Fruit fly (Drosophila melanogaster): ENCODE results near the gene Pdk1.

Gene Pdk1

DNA sequence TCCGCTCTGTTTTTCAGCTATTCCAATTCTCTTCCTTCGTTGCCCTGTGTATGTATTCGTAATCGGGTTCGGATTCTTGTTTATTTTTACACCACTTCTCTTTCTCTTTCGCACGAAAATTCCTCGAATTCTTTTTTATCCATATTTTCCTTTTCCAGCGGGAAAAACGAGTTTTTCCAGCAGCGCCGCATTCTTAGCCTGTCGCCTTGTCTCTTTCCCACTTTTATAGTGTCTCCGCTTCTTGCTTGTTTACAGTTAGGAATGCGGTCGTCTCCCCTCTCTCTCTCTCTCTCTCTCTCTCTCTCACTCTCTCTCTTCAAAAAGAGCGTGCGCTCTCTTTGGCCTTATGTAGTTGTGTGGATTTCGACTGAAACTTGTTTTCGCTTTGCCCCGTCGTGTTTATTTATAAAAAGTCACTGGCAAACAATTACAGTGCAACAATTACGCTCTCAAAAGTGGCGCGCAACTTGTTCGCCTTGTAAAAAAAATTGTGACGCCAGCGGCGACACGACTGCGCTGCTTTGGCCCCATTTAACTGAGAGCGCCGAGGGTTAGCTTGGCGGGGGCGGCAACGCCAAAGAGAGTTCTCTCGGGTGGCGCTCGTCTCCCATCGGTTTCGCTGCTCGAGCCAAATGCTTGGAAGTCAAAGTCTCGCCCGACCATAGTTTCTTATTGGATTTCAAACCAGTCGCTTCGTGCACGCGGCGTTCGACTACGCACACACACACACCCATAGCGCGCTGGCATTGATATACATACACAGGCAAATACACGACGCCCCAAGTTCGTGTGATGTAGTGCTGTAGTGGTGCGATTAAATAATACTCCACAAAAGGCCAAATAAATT is 2.1 kb downstream of the Pdk1 start (continued):
- TF ChIP-seq Ssrp (tag; optimal IDR thresholded peaks at IDR 0.05) (no peak), CG4328 (GFP tag; optimal IDR thresholded peaks at IDR 0.05) (peak; percentile 48), Ets97D (GFP tag; optimal IDR thresholded peaks at IDR 0.05) (peak; percentile 3), ken (GFP tag; IDR thresholded peaks at IDR 0.05) (no peak), CG11085 (GFP tag; IDR thresholded peaks at IDR 0.05) (0 out of 2 replicates have a peak, but pooled peaks have one; percentile 12), CG9932 (GFP tag; IDR thresholded peaks at IDR 0.05) (peak; percentile 45), ac (GFP tag; optimal IDR thresholded peaks at IDR 0.05) (no peak), Lpt (GFP tag; optimal IDR thresholded peaks at IDR 0.05) (peak; percentile 50), CG13123 (GFP tag; optimal IDR thresholded peaks at IDR 0.05) (peak; percentile 14), CG4707 (GFP tag; optimal IDR thresholded peaks at IDR 0.05) (peak; percentile 7), Hsf (GFP tag; optimal IDR thresholded peaks at IDR 0.05) (no peak), CG4282 (GFP tag; optimal IDR thresholded peaks at IDR 0.05) (no peak), sens-2 (GFP tag; IDR thresholded peaks at IDR 0.05) (no peak), CG6272 (GFP tag; IDR thresholded peaks at IDR 0.05) (no peak), eve (GFP tag; optimal IDR thresholded peaks at IDR 0.05) (peak in 1 of 2 experiments; percentile 25), Tbp (GFP tag; optimal IDR thresholded peaks at IDR 0.05) (no peak), CG2199 (GFP tag; IDR thresholded peaks at IDR 0.05) (peak; percentile 53; the same call in 1 of the 3 replicates), schlank (tag; optimal IDR thresholded peaks at IDR 0.05) (peak; percentile 15), dpn (GFP tag; optimal IDR thresholded peaks at IDR 0.05) (peak in 1 of 2 experiments; percentile 20), Gug (GFP tag; IDR thresholded peaks at IDR 0.05) (no peak), bab2 (GFP tag; optimal IDR thresholded peaks at IDR 0.05) (no peak), zf30C (GFP tag; optimal IDR thresholded peaks at IDR 0.05) (peak; percentile 54), CG1529 (GFP tag; optimal IDR thresholded peaks at IDR 0.05) (peak; percentile 39), CG8765 (GFP tag; IDR thresholded peaks at IDR 0.05) (no peak), CG4360 (GFP tag; IDR thresholded peaks at IDR 0.05) (0 out of 2 replicates have a peak, but pooled peaks have one; percentile 34), Med (GFP tag) (peak; percentile 91), Hr39 (optimal IDR thresholded peaks at IDR 0.05) (no peak), stc (GFP tag; IDR thresholded peaks at IDR 0.05) (no peak), zen2 (GFP tag; IDR thresholded peaks at IDR 0.05; ENCODE audit: partially characterized antibody) (peak; percentile 55; the same call in 1 of the 3 replicates), CG11695 (GFP tag; IDR thresholded peaks at IDR 0.05) (peak; percentile 29; the same call in 2 of the 3 replicates), Fer3 (tag; optimal IDR thresholded peaks at IDR 0.05) (peak; percentile 34), HmgZ (tag; optimal IDR thresholded peaks at IDR 0.05) (peak; percentile 73), CG31441 (GFP tag; IDR thresholded peaks at IDR 0.05) (peak; percentile 8; the same call in 1 of the 2 replicates), CG3281 (GFP tag; optimal IDR thresholded peaks at IDR 0.05) (peak; percentile 66), CG7987 (GFP tag; optimal IDR thresholded peaks at IDR 0.05) (no peak), CG10274 (GFP tag; optimal IDR thresholded peaks at IDR 0.05) (no peak), Dll (GFP tag; IDR thresholded peaks at IDR 0.05; ENCODE audit: partially characterized antibody) (peak; percentile 50; the same call in 3 of the 4 replicates), Taf1 (GFP tag; IDR thresholded peaks at IDR 0.05) (no peak), CG16779 (GFP tag; IDR thresholded peaks at IDR 0.05) (0 out of 2 replicates have a peak, but pooled peaks have one; percentile 6), CG13624 (GFP tag; optimal IDR thresholded peaks at IDR 0.05) (peak; percentile 19), Elba2 (GFP tag; optimal IDR thresholded peaks at IDR 0.05) (peak; percentile 40), CG33213 (GFP tag; optimal IDR thresholded peaks at IDR 0.05) (no peak), gce (GFP tag; IDR thresholded peaks at IDR 0.05) (0 out of 3 replicates have a peak, but pooled peaks have one; percentile 6), CG3407 (GFP tag; optimal IDR thresholded peaks at IDR 0.05) (peak; percentile 51), lmd (GFP tag; IDR thresholded peaks at IDR 0.05) (no peak), jigr1 (GFP tag; IDR thresholded peaks at IDR 0.05) (no peak), CrebB (tag; optimal IDR thresholded peaks at IDR 0.05) (peak; percentile 21), grn (GFP tag; optimal IDR thresholded peaks at IDR 0.05) (no peak), MTF-1 (GFP tag; optimal IDR thresholded peaks at IDR 0.05; ENCODE audit: borderline replicate concordance) (peak; percentile 24), CG10209 (GFP tag; optimal IDR thresholded peaks at IDR 0.05) (no peak)

Measured in whole organism, embryonic.